Worm (Caenorhabditis elegans): ENCODE results near the gene acs-2.

DNA sequence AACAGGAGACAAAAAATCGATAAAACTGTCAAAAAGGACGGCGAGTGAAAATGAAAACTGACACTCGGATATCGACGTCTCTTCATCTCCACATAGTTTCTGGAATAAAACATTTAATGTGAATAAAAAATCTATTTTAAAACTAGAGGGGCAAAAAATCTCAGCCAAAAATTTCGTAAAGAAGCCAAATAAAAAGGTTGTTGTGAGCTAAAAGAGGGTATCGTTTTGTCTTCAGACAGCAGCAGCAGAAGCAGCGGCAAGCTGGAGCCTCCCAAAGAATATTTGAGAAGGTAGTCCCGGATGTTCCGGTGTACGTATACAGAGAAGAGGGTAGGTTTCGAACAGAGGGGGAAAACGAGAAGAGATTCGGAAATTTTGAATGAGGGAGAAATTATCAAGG lies 45.3 kb upstream of the acs-2 start, which contains the start of gene lgc-31:
- no peak for TF ChIP-seq hmg-11 (tag; optimal IDR thresholded peaks at IDR 0.05)
- no peak for TF ChIP-seq egl-27 (tag; optimal IDR thresholded peaks at IDR 0.05)
- TF ChIP-seq elt-3 (tag; optimal IDR thresholded peaks at IDR 0.05) = no peak
- no peak for TF ChIP-seq R02D3.7 (tag; optimal IDR thresholded peaks at IDR 0.05)
- no peak for TF ChIP-seq lsy-12 (tag; optimal IDR thresholded peaks at IDR 0.05)
- TF ChIP-seq nhr-67 (tag; optimal IDR thresholded peaks at IDR 0.05) = no peak
- TF ChIP-seq nhr-77 (tag; optimal IDR thresholded peaks at IDR 0.05) = no peak
- TF ChIP-seq fos-1 (tag; optimal IDR thresholded peaks at IDR 0.05) = no peak
- no peak for TF ChIP-seq aly-2 (tag; optimal IDR thresholded peaks at IDR 0.05)
- TF ChIP-seq pha-4 (tag; optimal IDR thresholded peaks at IDR 0.05) = no peak
- TF ChIP-seq snpc-4 (tag; optimal IDR thresholded peaks at IDR 0.05) = no peak
- TF ChIP-seq unc-62 (GFP tag; optimal IDR thresholded peaks at IDR 0.05) = no peak
- no peak for TF ChIP-seq nhr-76 (tag; optimal IDR thresholded peaks at IDR 0.05)
